Fruit fly (Drosophila melanogaster): ENCODE results near the gene Ccp84Ae.

Ccp84Ae gene

DNA sequence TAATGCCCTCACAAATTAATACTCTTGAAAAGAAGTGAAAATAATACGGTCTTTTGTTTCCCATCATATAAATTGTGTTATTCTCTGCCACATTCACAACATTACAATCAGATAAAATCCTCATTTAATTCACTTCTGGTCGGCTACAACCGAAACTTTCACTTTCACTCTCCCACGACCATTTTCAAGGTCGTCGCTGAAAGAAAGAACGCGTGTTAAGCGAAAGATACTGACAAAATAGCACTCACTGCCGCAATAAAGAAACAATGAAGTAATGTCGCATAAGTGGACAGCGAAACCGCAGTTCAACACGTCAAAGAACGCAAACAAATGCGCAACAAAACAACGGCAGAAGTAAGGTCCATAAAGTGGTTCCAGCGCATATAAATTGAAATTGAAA is 3.4 kb downstream of the Ccp84Ae start:
- TF ChIP-seq OdsH (GFP tag; optimal IDR thresholded peaks at IDR 0.05) (no peak), sage (GFP tag; optimal IDR thresholded peaks at IDR 0.05) (no peak), CrebA (GFP tag; optimal IDR thresholded peaks at IDR 0.05; ENCODE audit: borderline replicate concordance) (no peak), Vsx2 (GFP tag; optimal IDR thresholded peaks at IDR 0.05; ENCODE audit: partially characterized antibody) (no peak), foxo (GFP tag; optimal IDR thresholded peaks at IDR 0.05) (no peak), brk (GFP tag; optimal IDR thresholded peaks at IDR 0.05) (no peak)

DNA sequence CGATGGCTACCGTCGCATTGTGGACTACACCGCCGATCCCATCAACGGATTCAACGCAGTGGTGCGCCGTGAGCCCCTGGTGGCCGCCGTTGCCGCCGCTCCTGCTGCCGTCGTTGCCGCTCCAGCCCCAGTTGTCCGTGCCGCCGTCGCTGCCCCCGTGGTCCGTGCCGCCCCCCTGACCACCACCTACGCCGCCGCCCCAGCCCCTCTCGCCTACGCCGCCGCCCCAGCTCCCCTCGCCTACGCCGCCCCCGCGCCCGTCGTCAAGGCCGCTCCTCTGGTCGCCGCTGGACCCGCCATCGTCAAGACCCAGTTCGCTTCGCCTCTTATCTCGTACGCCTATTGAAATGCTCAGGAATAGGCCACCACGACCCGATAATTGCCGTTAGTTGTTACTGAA is 4.3 kb downstream of the Ccp84Ae start:
- no peak for TF ChIP-seq OdsH (GFP tag; optimal IDR thresholded peaks at IDR 0.05)
- TF ChIP-seq Dfd (GFP tag; optimal IDR thresholded peaks at IDR 0.05): peak; percentile 85
- TF ChIP-seq pan (optimal IDR thresholded peaks at IDR 0.05): no peak
- no peak for TF ChIP-seq tai (GFP tag; optimal IDR thresholded peaks at IDR 0.05)
- no peak for TF ChIP-seq Sp1 (GFP tag; optimal IDR thresholded peaks at IDR 0.05)

dm6 chr3R:6686428-6686827 is 5.1 kb downstream of the Ccp84Ae start, which contains the start of gene Ccp84Ag:
Gene Ccp84Ag (plus strand): TSS chr3R:6686728.
- TF ChIP-seq ey (GFP tag; optimal IDR thresholded peaks at IDR 0.05) (no peak), Dfd (GFP tag; optimal IDR thresholded peaks at IDR 0.05) (no peak), HLH106 (tag; optimal IDR thresholded peaks at IDR 0.05) (no peak), dsf (GFP tag; optimal IDR thresholded peaks at IDR 0.05; ENCODE audit: borderline replicate concordance) (no peak), CG9705 (GFP tag; optimal IDR thresholded peaks at IDR 0.05) (no peak), h (GFP tag; optimal IDR thresholded peaks at IDR 0.05) (no peak), Dif (GFP tag; optimal IDR thresholded peaks at IDR 0.05; ENCODE audit: partially characterized antibody) (no peak), Myc (optimal IDR thresholded peaks at IDR 0.05) (no peak), brk (GFP tag; optimal IDR thresholded peaks at IDR 0.05) (no peak), jim (GFP tag; optimal IDR thresholded peaks at IDR 0.05) (no peak), Mio (GFP tag; optimal IDR thresholded peaks at IDR 0.05) (no peak), N (GFP tag; optimal IDR thresholded peaks at IDR 0.05) (no peak), woc (GFP tag; optimal IDR thresholded peaks at IDR 0.05) (no peak), sv (GFP tag; optimal IDR thresholded peaks at IDR 0.05) (no peak)

DNA sequence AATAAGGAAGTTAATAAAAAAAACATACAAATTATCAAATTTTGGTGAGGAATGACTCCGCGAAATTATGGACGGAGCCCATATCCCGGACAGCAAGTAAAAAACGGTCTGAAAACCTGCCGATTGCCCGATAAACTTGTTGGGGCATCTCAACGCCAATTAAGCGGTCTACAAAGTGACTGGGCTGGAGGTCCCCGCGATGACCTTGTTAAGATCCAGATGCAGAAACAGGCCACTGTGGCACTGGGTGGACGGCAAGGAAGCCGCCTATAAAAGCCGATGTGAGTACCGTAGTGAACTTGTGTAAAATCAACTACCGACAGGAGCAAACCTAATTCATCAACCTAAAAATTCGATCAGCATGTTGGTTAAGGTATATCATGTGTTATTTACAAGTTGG is 7.4 kb downstream of the Ccp84Ae start, which contains the start of gene Edg84A:
TSS of gene Edg84A (plus strand) at position 301 of the 400 bp plus-strand sequence.
- no peak for TF ChIP-seq dsf (GFP tag; optimal IDR thresholded peaks at IDR 0.05; ENCODE audit: borderline replicate concordance)
- TF ChIP-seq HLH106 (tag; optimal IDR thresholded peaks at IDR 0.05): no peak
- no peak for TF ChIP-seq sage (GFP tag; optimal IDR thresholded peaks at IDR 0.05)
- no peak for TF ChIP-seq ey (GFP tag; optimal IDR thresholded peaks at IDR 0.05)
- TF ChIP-seq dmrt93B (GFP tag; optimal IDR thresholded peaks at IDR 0.05): no peak
- TF ChIP-seq pan (optimal IDR thresholded peaks at IDR 0.05): no peak
- no peak for TF ChIP-seq fru (GFP tag; optimal IDR thresholded peaks at IDR 0.05)
- no peak for TF ChIP-seq Abd-B (GFP tag; optimal IDR thresholded peaks at IDR 0.05)
- no peak for TF ChIP-seq br (GFP tag; optimal IDR thresholded peaks at IDR 0.05)
- no peak for TF ChIP-seq tai (GFP tag; optimal IDR thresholded peaks at IDR 0.05)
- TF ChIP-seq Mio (GFP tag; optimal IDR thresholded peaks at IDR 0.05): no peak
- TF ChIP-seq h (GFP tag; optimal IDR thresholded peaks at IDR 0.05): no peak
- TF ChIP-seq dl (GFP tag; optimal IDR thresholded peaks at IDR 0.05; ENCODE audit: insufficient read depth in 1 of 2, partially characterized antibody in 2 of 2): no peak
- no peak for TF ChIP-seq woc (GFP tag; optimal IDR thresholded peaks at IDR 0.05)
- TF ChIP-seq sv (GFP tag; optimal IDR thresholded peaks at IDR 0.05): no peak
- no peak for TF ChIP-seq Dif (GFP tag; optimal IDR thresholded peaks at IDR 0.05; ENCODE audit: partially characterized antibody)
- TF ChIP-seq CG9705 (GFP tag; optimal IDR thresholded peaks at IDR 0.05): no peak
- TF ChIP-seq psq (GFP tag; optimal IDR thresholded peaks at IDR 0.05): no peak
- no peak for TF ChIP-seq Hr83 (GFP tag; optimal IDR thresholded peaks at IDR 0.05; ENCODE audit: poor library complexity, severe bottlenecking)
- TF ChIP-seq Hnf4 (GFP tag; optimal IDR thresholded peaks at IDR 0.05): no peak

dm6 chr3R:6683671-6684070 is 7.9 kb downstream of the Ccp84Ae start:
- TF ChIP-seq pan (optimal IDR thresholded peaks at IDR 0.05): no peak
- peak; percentile 15 for TF ChIP-seq Myc (optimal IDR thresholded peaks at IDR 0.05)
- TF ChIP-seq dmrt93B (GFP tag; optimal IDR thresholded peaks at IDR 0.05): no peak
